Fruit fly (Drosophila melanogaster) whole organism, embryonic: ENCODE results near the gene WRNexo.

Experiments
- Atf6 ChIP-seq: fragments of 200-800 bp; sonication (Bioruptor generic); IDR thresholded peaks from 2 replicates; pipeline ENCODE4 v1.3.6; 2022; ENCODE audit warnings: missing biosample characterization, missing genetic modification characterization
- CG11247 ChIP-seq: fragments of 200-800 bp; sonication (Bioruptor generic); IDR thresholded peaks from 2 replicates; pipeline ENCODE4 v1.3.6; 2022; ENCODE audit warnings: missing biosample characterization, missing genetic modification characterization
- CG11723 ChIP-seq: fragments of 200-800 bp; sonication (Bioruptor generic); optimal IDR thresholded peaks from 2 replicates; lab custom pipeline; 2017; ENCODE audit warnings: missing biosample characterization, mild to moderate bottlenecking, missing genetic modification characterization
- CG14667 ChIP-seq: fragments of 200-800 bp; sonication (Bioruptor generic); IDR thresholded peaks from 2 replicates; pipeline ENCODE4 v1.3.6; 2022; ENCODE audit warnings: missing biosample characterization, missing genetic modification characterization
- CG1529 ChIP-seq: fragments of 200-800 bp; sonication (Bioruptor generic); optimal IDR thresholded peaks from 3 replicates; lab custom pipeline; 2018; ENCODE audit warnings: missing biosample characterization, missing genetic modification characterization
- CG17186 ChIP-seq: fragments of 200-800 bp; sonication (Bioruptor generic); optimal IDR thresholded peaks from 3 replicates; lab custom pipeline; 2017; ENCODE audit warnings: missing biosample characterization, missing genetic modification reagents, missing genetic modification characterization
- CG18599 ChIP-seq: fragments of 200-800 bp; sonication (Bioruptor generic); optimal IDR thresholded peaks from 3 replicates; lab custom pipeline; 2017; ENCODE audit warnings: missing biosample characterization, missing genetic modification characterization, mild to moderate bottlenecking, moderate library complexity, missing genetic modification reagents
- CG2678 ChIP-seq: fragments of 200-800 bp; sonication (Bioruptor generic); optimal IDR thresholded peaks from 3 replicates; lab custom pipeline; 2019; ENCODE audit warnings: missing biosample characterization, mild to moderate bottlenecking, missing genetic modification characterization, moderate library complexity
- CG30403 ChIP-seq: fragments of 200-800 bp; sonication (Bioruptor generic); optimal IDR thresholded peaks from 3 replicates; lab custom pipeline; 2016; ENCODE audit warnings: missing biosample characterization, missing genetic modification characterization
- CG32532 ChIP-seq: fragments of 200-800 bp; sonication (Bioruptor generic); IDR thresholded peaks from 2 replicates; pipeline ENCODE4 v1.3.6; 2022; ENCODE audit warnings: missing biosample characterization, missing genetic modification characterization
- CG3726 ChIP-seq: fragments of 200-800 bp; sonication (Bioruptor generic); IDR thresholded peaks from 3 replicates; pipeline ENCODE4, ENCODE4 v1.3.6; 2022; ENCODE audit warnings: missing biosample characterization, missing genetic modification characterization
- CG42726 ChIP-seq: fragments of 200-800 bp; sonication (Bioruptor generic); IDR thresholded peaks from 2 replicates; pipeline ENCODE4 v1.3.6; 2022; ENCODE audit warnings: missing biosample characterization, missing genetic modification characterization; ENCODE audit not compliant: partially characterized antibody
- CG4360 ChIP-seq: fragments of 200-800 bp; sonication (Bioruptor generic); IDR thresholded peaks from 2 replicates; pipeline ENCODE4 v1.3.6; 2022; ENCODE audit warnings: missing biosample characterization, missing genetic modification characterization
- CG4424 ChIP-seq: fragments of 200-800 bp; sonication (Bioruptor generic); optimal IDR thresholded peaks from 3 replicates; lab custom pipeline; 2016; ENCODE audit warnings: missing biosample characterization, missing genetic modification characterization
- CG4707 ChIP-seq: fragments of 200-800 bp; sonication (Bioruptor generic); optimal IDR thresholded peaks from 2 replicates; lab custom pipeline; 2018; ENCODE audit warnings: missing biosample characterization, mild to moderate bottlenecking, missing genetic modification characterization, moderate library complexity
- CG6813 ChIP-seq: fragments of 200-800 bp; sonication (Bioruptor generic); optimal IDR thresholded peaks from 2 replicates; lab custom pipeline; 2017; ENCODE audit warnings: missing biosample characterization, missing genetic modification characterization, mild to moderate bottlenecking, moderate library complexity, missing genetic modification reagents
- CG7987 ChIP-seq: fragments of 200-800 bp; sonication (Bioruptor generic); optimal IDR thresholded peaks from 2 replicates; lab custom pipeline; 2018; ENCODE audit warnings: missing biosample characterization, mild to moderate bottlenecking, missing genetic modification characterization, moderate library complexity
- CG9727 ChIP-seq: fragments of 200-800 bp; sonication (Bioruptor generic); optimal IDR thresholded peaks from 3 replicates; lab custom pipeline; 2017; ENCODE audit warnings: missing biosample characterization, mild to moderate bottlenecking, missing genetic modification characterization
- Dref ChIP-seq: fragments of 200-800 bp; sonication (Bioruptor generic); IDR thresholded peaks from 2 replicates; pipeline ENCODE4 v1.3.6; 2022; ENCODE audit warnings: missing biosample characterization, missing genetic modification characterization
- H2.0 ChIP-seq: fragments of 200-800 bp; sonication (Bioruptor generic); IDR thresholded peaks from 2 replicates; pipeline ENCODE4 v1.3.6; 2022; ENCODE audit warnings: missing biosample characterization, missing genetic modification characterization
- HmgD ChIP-seq: fragments of 200-800 bp; sonication (Bioruptor generic); optimal IDR thresholded peaks from 3 replicates; lab custom pipeline; 2016; ENCODE audit warnings: missing biosample characterization, missing genetic modification characterization
- Hmx ChIP-seq: fragments of 200-800 bp; sonication (Bioruptor generic); optimal IDR thresholded peaks from 2 replicates; lab custom pipeline; 2016; ENCODE audit warnings: missing biosample characterization, missing genetic modification characterization
- Hr39 ChIP-seq: fragments of >200 bp; optimal IDR thresholded peaks from 2 replicates; lab custom pipeline; 2017
- Hr78 ChIP-seq, 2 experiments: fragments of 200-800 bp in 1 of 2; fragments of >200 bp in 1 of 2; sonication (Bioruptor generic) in 1 of 2; optimal IDR thresholded peaks; 2 replicates each; lab custom pipeline; 2017 to 2019; ENCODE audit warnings: missing biosample characterization in 2 of 2, missing genetic modification characterization in 2 of 2, mild to moderate bottlenecking in 1 of 2, moderate library complexity in 1 of 2
- NFAT ChIP-seq: fragments of 200-800 bp; sonication (Bioruptor generic); IDR thresholded peaks from 2 replicates; pipeline ENCODE4 v1.3.6; 2022; ENCODE audit warnings: missing biosample characterization, missing genetic modification characterization
- Nf-YB ChIP-seq: fragments of 200-800 bp; sonication (Bioruptor generic); optimal IDR thresholded peaks from 3 replicates; lab custom pipeline; 2019; ENCODE audit warnings: missing biosample characterization, mild to moderate bottlenecking, missing genetic modification characterization, moderate library complexity
- Opbp ChIP-seq: fragments of 200-800 bp; sonication (Bioruptor generic); IDR thresholded peaks from 3 replicates; pipeline ENCODE4 v1.3.6; 2022; ENCODE audit warnings: missing biosample characterization, missing genetic modification characterization; ENCODE audit not compliant: partially characterized antibody
- Optix ChIP-seq: fragments of 200-800 bp; sonication (Bioruptor generic); IDR thresholded peaks from 3 replicates; pipeline ENCODE4 v1.3.6; 2022; ENCODE audit warnings: missing biosample characterization, missing genetic modification characterization
- Sox102F ChIP-seq: fragments of 200-800 bp; sonication (Bioruptor generic); optimal IDR thresholded peaks from 2 replicates; lab custom pipeline; 2018; ENCODE audit warnings: missing biosample characterization, mild to moderate bottlenecking, missing genetic modification characterization, moderate library complexity
- Vsx1 ChIP-seq: fragments of 200-800 bp; sonication (Bioruptor generic); optimal IDR thresholded peaks from 2 replicates; lab custom pipeline; 2017; ENCODE audit warnings: missing biosample characterization, mild to moderate bottlenecking, missing genetic modification characterization, missing genetic modification reagents
- Xbp1 ChIP-seq: fragments of 200-800 bp; sonication (Bioruptor generic); optimal IDR thresholded peaks from 3 replicates; lab custom pipeline; 2016; ENCODE audit warnings: missing biosample characterization, mild to moderate bottlenecking, missing genetic modification characterization
- bsh ChIP-seq, 2 experiments: fragments of 200-800 bp; sonication (Bioruptor generic); optimal IDR thresholded peaks; 2 replicates each; lab custom pipeline; 2017 to 2018; ENCODE audit warnings: mild to moderate bottlenecking in 2 of 2, missing biosample characterization in 2 of 2, missing genetic modification characterization in 2 of 2, moderate library complexity in 1 of 2
- cas ChIP-seq: fragments of 200-800 bp; sonication (Bioruptor generic); IDR thresholded peaks from 2 replicates; pipeline ENCODE4 v1.3.6; 2022; ENCODE audit warnings: missing biosample characterization, missing genetic modification characterization
- cato ChIP-seq: fragments of 200-800 bp; sonication (Bioruptor generic); optimal IDR thresholded peaks from 2 replicates; lab custom pipeline; 2016; ENCODE audit warnings: missing biosample characterization, missing genetic modification characterization, borderline replicate concordance
- ci ChIP-seq: fragments of 200-800 bp; sonication (Bioruptor generic); IDR thresholded peaks from 3 replicates; pipeline ENCODE4 v1.3.6; 2022; ENCODE audit warnings: missing biosample characterization, missing genetic modification characterization
- gfzf ChIP-seq: fragments of 200-800 bp; sonication (Bioruptor generic); optimal IDR thresholded peaks from 2 replicates; lab custom pipeline; 2016; ENCODE audit warnings: missing biosample characterization, mild to moderate bottlenecking, missing genetic modification characterization, moderate library complexity
- inv ChIP-seq: fragments of 200-800 bp; sonication (Bioruptor generic); IDR thresholded peaks from 2 replicates; pipeline ENCODE4 v1.3.6; 2022; ENCODE audit warnings: missing biosample characterization, missing genetic modification characterization; ENCODE audit not compliant: partially characterized antibody
- mirr ChIP-seq: fragments of 200-800 bp; sonication (Bioruptor generic); optimal IDR thresholded peaks from 3 replicates; lab custom pipeline; 2018; ENCODE audit warnings: missing biosample characterization, mild to moderate bottlenecking, missing genetic modification characterization
- mld ChIP-seq: fragments of 200-800 bp; sonication (Bioruptor generic); IDR thresholded peaks from 3 replicates; pipeline ENCODE4 v1.3.6; 2022; ENCODE audit warnings: missing biosample characterization, missing genetic modification characterization; ENCODE audit not compliant: partially characterized antibody
- nau ChIP-seq: fragments of 200-800 bp; sonication (Bioruptor generic); optimal IDR thresholded peaks from 3 replicates; lab custom pipeline; 2017; ENCODE audit warnings: missing biosample characterization, mild to moderate bottlenecking, missing genetic modification characterization, missing genetic modification reagents
- nom ChIP-seq: fragments of 200-800 bp; sonication (Bioruptor generic); optimal IDR thresholded peaks from 2 replicates; lab custom pipeline; 2017; ENCODE audit warnings: missing biosample characterization, missing genetic modification characterization, mild to moderate bottlenecking, moderate library complexity, missing genetic modification reagents
- sc ChIP-seq, 3 experiments: fragments of >200 bp in 2 of 3; fragments of 200-800 bp in 1 of 3; sonication (Bioruptor generic) in 1 of 3; optimal IDR thresholded peaks; 2 replicates in 2 of 3; 3 replicates in 1 of 3; lab custom pipeline; 2017; ENCODE audit warnings: mild to moderate bottlenecking in 1 of 3, missing biosample characterization in 1 of 3, missing genetic modification characterization in 1 of 3, missing genetic modification reagents in 1 of 3
- seq ChIP-seq: fragments of 200-800 bp; sonication (Bioruptor generic); IDR thresholded peaks from 2 replicates; pipeline ENCODE4 v1.3.6; 2022; ENCODE audit warnings: missing biosample characterization, missing genetic modification characterization
- sqz ChIP-seq: fragments of 200-800 bp; sonication (Bioruptor generic); optimal IDR thresholded peaks from 3 replicates; lab custom pipeline; 2018; ENCODE audit warnings: missing biosample characterization, mild to moderate bottlenecking, missing genetic modification characterization
- tna ChIP-seq: fragments of 200-800 bp; sonication (Bioruptor generic); IDR thresholded peaks from 2 replicates; pipeline ENCODE4 v1.3.6; 2022; ENCODE audit warnings: missing biosample characterization, missing genetic modification characterization; ENCODE audit not compliant: partially characterized antibody
- vnd ChIP-seq: fragments of 200-800 bp; sonication (Bioruptor generic); IDR thresholded peaks from 3 replicates; pipeline ENCODE4 v1.3.6; 2022; ENCODE audit warnings: missing biosample characterization, missing genetic modification characterization; ENCODE audit not compliant: partially characterized antibody

Gene WRNexo

dm6 chr3R:18398954-18399697, 33.2 kb upstream of the WRNexo start, which contains the start of gene Vha100-2 (continued):
- TF ChIP-seq Xbp1 (GFP tag; lab: Kevin White, UChicago), result peak; percentile 7
- peak; percentile 65; the same call in 2 of the 3 replicates for TF ChIP-seq Opbp (GFP tag; lab: Robert Waterston, UW)
- peak; percentile 56 for TF ChIP-seq CG7987 (GFP tag; lab: Kevin White, UChicago)
- TF ChIP-seq tna, result peak; percentile 52; the same call in 1 of the 2 replicates
- no peak for TF ChIP-seq CG4707 (GFP tag; lab: Kevin White, UChicago)
- TF ChIP-seq NFAT (GFP tag; lab: Robert Waterston, UW), result peak; percentile 70
- peak; percentile 36 for TF ChIP-seq Nf-YB (GFP tag; lab: Kevin White, UChicago)
- TF ChIP-seq sqz, result peak; percentile 26
- no peak for TF ChIP-seq CG11723
- peak; percentile 70 for TF ChIP-seq mirr (GFP tag; lab: Kevin White, UChicago)
- 0 out of 3 replicates have a peak, but pooled peaks have one; percentile 16 for TF ChIP-seq mld
- peak; percentile 29 for TF ChIP-seq nom (GFP tag; lab: Kevin White, UChicago)
- no peak for TF ChIP-seq inv (GFP tag; lab: Robert Waterston, UW)
- TF ChIP-seq Atf6, result peak; percentile 68; the same call in 1 of the 2 replicates
- no peak for TF ChIP-seq cato (GFP tag; lab: Kevin White, UChicago)
- TF ChIP-seq gfzf (GFP tag; lab: Kevin White, UChicago), result peak; percentile 91
- peak; percentile 23 for TF ChIP-seq CG4424 (GFP tag; lab: Kevin White, UChicago)
- peak; percentile 68 for TF ChIP-seq CG17186 (GFP tag; lab: Kevin White, UChicago)
- peak; percentile 26; the same call in 1 of the 2 replicates for TF ChIP-seq CG42726 (GFP tag; lab: Robert Waterston, UW)
- TF ChIP-seq H2.0 (GFP tag; lab: Robert Waterston, UW), result peak; percentile 45
- TF ChIP-seq CG4360 (GFP tag; lab: Robert Waterston, UW), result peak; percentile 13; the same call in 1 of the 2 replicates
- no peak for TF ChIP-seq sc (optimal IDR thresholded peaks at IDR 0.05; lab: Kevin White, UChicago)
- peak; percentile 4 for TF ChIP-seq sc (GFP tag; optimal IDR thresholded peaks at IDR 0.05; lab: Kevin White, UChicago)
- peak; percentile 38 for TF ChIP-seq CG18599 (GFP tag; lab: Kevin White, UChicago)
- peak; percentile 6; the same call in 1 of the 2 replicates for TF ChIP-seq CG14667 (GFP tag; lab: Robert Waterston, UW)
- peak; percentile 80 for TF ChIP-seq CG32532 (GFP tag; lab: Robert Waterston, UW)
- peak; percentile 16 for TF ChIP-seq Sox102F (GFP tag; lab: Kevin White, UChicago)
- peak; percentile 83 for TF ChIP-seq ci (GFP tag; lab: Robert Waterston, UW)
- peak in 1 of 2 experiments; percentile 29 for TF ChIP-seq Hr78 (GFP tag; optimal IDR thresholded peaks at IDR 0.05; lab: Kevin White, UChicago)
- TF ChIP-seq CG2678 (tag; lab: Kevin White, UChicago), result peak; percentile 33
- peak; percentile 56 for TF ChIP-seq CG30403
- TF ChIP-seq Vsx1 (GFP tag; lab: Kevin White, UChicago), result peak; percentile 98
- peak; percentile 40; the same call in 1 of the 2 replicates for TF ChIP-seq seq (GFP tag; lab: Robert Waterston, UW)
- peak; percentile 5 for TF ChIP-seq CG1529 (GFP tag; lab: Kevin White, UChicago)
- TF ChIP-seq CG6813, result peak; percentile 48
- TF ChIP-seq HmgD (GFP tag; lab: Kevin White, UChicago), result peak; percentile 3
- TF ChIP-seq Dref (GFP tag; lab: Robert Waterston, UW), result peak; percentile 45
- no peak for TF ChIP-seq Hr39
- TF ChIP-seq CG11247 (GFP tag; lab: Robert Waterston, UW), result peak; percentile 46
- no peak for TF ChIP-seq Hmx
- 0 out of 2 replicates have a peak, but pooled peaks have one; percentile 33 for TF ChIP-seq cas (GFP tag; lab: Robert Waterston, UW)
- TF ChIP-seq bsh (GFP tag; optimal IDR thresholded peaks at IDR 0.05; lab: Kevin White, UChicago), result peak in 1 of 2 experiments; percentile 4
- TF ChIP-seq nau (GFP tag; lab: Kevin White, UChicago), result peak; percentile 9
- no peak for TF ChIP-seq vnd
- 0 out of 3 replicates have a peak, but pooled peaks have one; percentile 5 for TF ChIP-seq Optix (GFP tag; lab: Robert Waterston, UW)
- TF ChIP-seq CG3726, result no peak
- peak; percentile 16 for TF ChIP-seq CG9727 (GFP tag; lab: Kevin White, UChicago)
